Worm (Caenorhabditis elegans) whole organism, L1 larva: ENCODE measurements around the gene F43C11.8.

Experiments used
- C34B4.2 ChIP-seq: sonication (generic microtip); optimal IDR thresholded peaks from 2 replicates; lab custom pipeline; 2017; ENCODE audit warnings: mild to moderate bottlenecking, missing genetic modification characterization, missing compliant biosample characterization
- aha-1 ChIP-seq: fragments of 150-350 bp; optimal IDR thresholded peaks from 2 replicates; lab custom pipeline; 2014; ENCODE audit warnings: missing biosample characterization, missing genetic modification characterization
- ama-1 ChIP-seq: fragments of 150-350 bp; optimal IDR thresholded peaks from 2 replicates; lab custom pipeline; 2014
- ceh-90 ChIP-seq: sonication (generic microtip); optimal IDR thresholded peaks from 2 replicates; lab custom pipeline; 2016; ENCODE audit warnings: missing genetic modification characterization, missing compliant biosample characterization
- egl-27 ChIP-seq, 2 experiments: fragments of 150-350 bp in 1 of 2; sonication (generic microtip); optimal IDR thresholded peaks; 3 replicates each; lab custom pipeline; 2017 to 2018; ENCODE audit warnings: missing biosample characterization in 2 of 2, missing genetic modification characterization in 2 of 2, missing genetic modification reagents in 2 of 2
- elt-2 ChIP-seq: sonication (generic microtip); optimal IDR thresholded peaks from 2 replicates; lab custom pipeline; 2016; ENCODE audit warnings: missing genetic modification characterization, mild to moderate bottlenecking, inconsistent platforms, missing compliant biosample characterization, missing genetic modification reagents
- fkh-4 ChIP-seq: sonication (generic microtip); optimal IDR thresholded peaks from 2 replicates; lab custom pipeline; 2016; ENCODE audit warnings: missing compliant biosample characterization, missing genetic modification characterization, borderline replicate concordance
- fos-1 ChIP-seq: fragments of 150-350 bp; optimal IDR thresholded peaks from 2 replicates; lab custom pipeline; 2014; ENCODE audit warnings: missing biosample characterization, missing genetic modification characterization
- isw-1 ChIP-seq: fragments of 200-800 bp; sonication (Bioruptor generic); IDR thresholded peaks from 2 replicates; pipeline ENCODE4 v1.3.6; 2022; ENCODE audit warnings: missing genetic modification characterization, missing compliant biosample characterization
- lin-13 ChIP-seq: fragments of 150-350 bp; optimal IDR thresholded peaks from 2 replicates; lab custom pipeline; 2014; ENCODE audit warnings: missing biosample characterization, missing genetic modification reagents, missing genetic modification characterization
- lin-14 ChIP-seq: fragments of 200-800 bp; sonication (Bioruptor generic); optimal IDR thresholded peaks from 2 replicates; lab custom pipeline; 2018; ENCODE audit warnings: mild to moderate bottlenecking, missing genetic modification characterization, moderate library complexity, missing compliant biosample characterization
- mdl-1 ChIP-seq, 2 experiments: fragments of 150-350 bp; optimal IDR thresholded peaks; 2 replicates each; lab custom pipeline; 2014 to 2017; ENCODE audit warnings: missing biosample characterization in 2 of 2, missing genetic modification characterization in 2 of 2, inconsistent platforms in 1 of 2
- nhr-19 ChIP-seq: fragments of 200-800 bp; sonication (Bioruptor generic); conservative IDR thresholded peaks from 2 replicates; pipeline ENCODE4 v1.3.6; 2022; ENCODE audit warnings: missing genetic modification characterization, missing compliant biosample characterization
- nhr-71 ChIP-seq: sonication (generic microtip); optimal IDR thresholded peaks from 2 replicates; lab custom pipeline; 2016; ENCODE audit warnings: mild to moderate bottlenecking, missing genetic modification characterization, moderate library complexity, missing compliant biosample characterization
- pax-3 ChIP-seq: fragments of 200-800 bp; sonication (Bioruptor generic); optimal IDR thresholded peaks from 2 replicates; lab custom pipeline; 2018; ENCODE audit warnings: mild to moderate bottlenecking, missing genetic modification characterization, moderate library complexity, missing compliant biosample characterization
- snpc-4 ChIP-seq: fragments of 150-350 bp; optimal IDR thresholded peaks from 2 replicates; lab custom pipeline; 2014; ENCODE audit warnings: missing biosample characterization, missing genetic modification characterization
- snu-23 ChIP-seq: sonication (generic microtip); optimal IDR thresholded peaks from 2 replicates; lab custom pipeline; 2016; ENCODE audit warnings: missing genetic modification characterization, missing compliant biosample characterization
- swsn-7 ChIP-seq: sonication (generic microtip); optimal IDR thresholded peaks from 2 replicates; lab custom pipeline; 2016; ENCODE audit warnings: missing genetic modification characterization, missing compliant biosample characterization
- zag-1 ChIP-seq: fragments of 150-350 bp; optimal IDR thresholded peaks from 2 replicates; lab custom pipeline; 2014; ENCODE audit warnings: missing biosample characterization, missing genetic modification characterization
- ztf-11 ChIP-seq, 2 experiments: sonication (generic microtip); optimal IDR thresholded peaks; 2 replicates each; lab custom pipeline; 2016 to 2017; ENCODE audit warnings: missing genetic modification characterization in 2 of 2, missing biosample characterization in 1 of 2, missing compliant biosample characterization in 1 of 2

F43C11.8 gene

ce11 chrII:2380174-2380573 lies 47.9 kb downstream of the F43C11.8 start, which contains the start of gene F16G10.7:
Gene F16G10.7, minus strand, starts transcription at chrII:2380274.
- TF ChIP-seq snpc-4 (tag; lab: Kevin White, UChicago) (no peak), ztf-11 (tag; optimal IDR thresholded peaks at IDR 0.05; lab: Kevin White, UChicago) (no peak), egl-27 (tag; optimal IDR thresholded peaks at IDR 0.05; lab: Kevin White, UChicago) (no peak), ama-1 (lab: Kevin White, UChicago) (no peak)

- TF ChIP-seq mdl-1 (tag; optimal IDR thresholded peaks at IDR 0.05; lab: Kevin White, UChicago) (no peak), fos-1 (tag; lab: Kevin White, UChicago) (no peak), snu-23 (no peak), isw-1 (GFP tag; lab: Robert Waterston, UW) (no peak), elt-2 (no peak), nhr-19 (GFP tag; lab: Robert Waterston, UW) (no peak), C34B4.2 (no peak), swsn-7 (tag; lab: Kevin White, UChicago) (no peak), fkh-4 (tag; lab: Kevin White, UChicago) (no peak), ceh-90 (tag; lab: Kevin White, UChicago) (no peak), aha-1 (tag; lab: Kevin White, UChicago) (no peak), zag-1 (tag; lab: Kevin White, UChicago) (no peak), lin-14 (GFP tag; lab: Kevin White, UChicago) (no peak), nhr-71 (no peak), pax-3 (no peak), lin-13 (GFP tag; lab: Kevin White, UChicago) (no peak)
- TF ChIP-seq, all 84 proteins: peak for 0
Observed at ce11 chrII:2383334-2383733, 51.0 kb downstream of the F43C11.8 start, which contains the start of gene F16G10.8. Gene F16G10.8, minus strand, starts transcription at chrII:2383434.
